Worm (Caenorhabditis elegans): Measurements from ENCODE around the gene cth-2.
A peak's percentile ranks its signal among the peaks of the same experiment; 100 is the strongest.

The cth-2 gene

ce11 chrII:7037659-7038342 lies 20.0 kb downstream of the cth-2 start, which contains the start of gene cin-4:
cin-4 (plus strand) TSS chrII:7038292.
- TF ChIP-seq aha-1 (tag) (no peak), fkh-10 (GFP tag; optimal IDR thresholded peaks at IDR 0.05) (no peak), unc-39 (tag; optimal IDR thresholded peaks at IDR 0.05) (no peak), ceh-62 (tag; optimal IDR thresholded peaks at IDR 0.05) (no peak), zip-2 (tag; optimal IDR thresholded peaks at IDR 0.05) (no peak), unc-130 (GFP tag; optimal IDR thresholded peaks at IDR 0.05) (peak; percentile 42), lin-38 (GFP tag; IDR thresholded peaks at IDR 0.05) (peak; percentile 54), Y48G9A.11 (GFP tag; IDR thresholded peaks at IDR 0.05) (peak; percentile 47; the same call in 1 of the 2 replicates), Y5F2A.4 (GFP tag; optimal IDR thresholded peaks at IDR 0.05) (no peak), mxl-2 (GFP tag; conservative IDR thresholded peaks at IDR 0.05) (no peak), lin-15B (tag; optimal IDR thresholded peaks at IDR 0.05) (no peak)

- TF ChIP-seq nhr-25 (tag; optimal IDR thresholded peaks at IDR 0.05; ENCODE audit: borderline replicate concordance, insufficient read depth) (no peak), jun-1 (tag; optimal IDR thresholded peaks at IDR 0.05) (no peak), Y105C5A.15 (GFP tag; IDR thresholded peaks at IDR 0.05) (no peak), daf-16 (GFP tag; optimal IDR thresholded peaks at IDR 0.05) (no peak), daf-16 (tag; optimal IDR thresholded peaks at IDR 0.05) (peak; percentile 69), ceh-28 (tag; optimal IDR thresholded peaks at IDR 0.05) (no peak), ceh-20 (GFP tag; IDR thresholded peaks at IDR 0.05) (no peak), nhr-41 (GFP tag; IDR thresholded peaks at IDR 0.05) (no peak), R02D3.7 (tag; optimal IDR thresholded peaks at IDR 0.05) (no peak), set-16 (GFP tag; IDR thresholded peaks at IDR 0.05) (no peak), unc-62 (GFP tag; optimal IDR thresholded peaks at IDR 0.05 in 1 of 2) (peak in 1 of 2 experiments; percentile 95), unc-62 (tag; optimal IDR thresholded peaks at IDR 0.05) (no peak), gei-8 (GFP tag; optimal IDR thresholded peaks at IDR 0.05) (no peak), aha-1 (tag) (peak; percentile 93), ceh-62 (tag; optimal IDR thresholded peaks at IDR 0.05) (no peak), daf-8 (GFP tag; IDR thresholded peaks at IDR 0.05) (no peak), cey-2 (tag; optimal IDR thresholded peaks at IDR 0.05; ENCODE audit: borderline replicate concordance, insufficient read depth) (no peak), hlh-11 (tag; optimal IDR thresholded peaks at IDR 0.05) (peak; percentile 63), rbr-2 (tag; optimal IDR thresholded peaks at IDR 0.05) (no peak), lim-7 (GFP tag; IDR thresholded peaks at IDR 0.05) (no peak), saeg-2 (GFP tag; IDR thresholded peaks at IDR 0.05) (no peak), egl-27 (tag; optimal IDR thresholded peaks at IDR 0.05) (no peak), zag-1 (tag; optimal IDR thresholded peaks at IDR 0.05) (no peak), snpc-4 (tag; optimal IDR thresholded peaks at IDR 0.05) (no peak), ztf-7 (tag; optimal IDR thresholded peaks at IDR 0.05) (no peak), mes-2 (tag; optimal IDR thresholded peaks at IDR 0.05; ENCODE audit: poor library complexity, severe bottlenecking) (no peak), skn-1 (tag; optimal IDR thresholded peaks at IDR 0.05) (no peak), ctbp-1 (GFP tag; IDR thresholded peaks at IDR 0.05) (no peak), nhr-28 (tag; optimal IDR thresholded peaks at IDR 0.05) (peak; percentile 62), dmd-8 (GFP tag; IDR thresholded peaks at IDR 0.05) (no peak), lin-15B (tag; optimal IDR thresholded peaks at IDR 0.05) (no peak), vab-7 (GFP tag; IDR thresholded peaks at IDR 0.05) (no peak), pqm-1 (tag; optimal IDR thresholded peaks at IDR 0.05) (peak; percentile 70), tag-97 (GFP tag; IDR thresholded peaks at IDR 0.05) (no peak), egl-43 (GFP tag; IDR thresholded peaks at IDR 0.05) (no peak), madf-5 (GFP tag; IDR thresholded peaks at IDR 0.05) (no peak), pha-4 (GFP tag; IDR thresholded peaks at IDR 0.05) (no peak), pha-4 (tag; optimal IDR thresholded peaks at IDR 0.05) (no peak), F49E8.2 (tag; optimal IDR thresholded peaks at IDR 0.05; ENCODE audit: borderline replicate concordance) (no peak), nhr-6 (tag; optimal IDR thresholded peaks at IDR 0.05) (no peak), T20F7.1 (GFP tag; optimal IDR thresholded peaks at IDR 0.05) (peak; percentile 52), ZK337.2 (GFP tag; IDR thresholded peaks at IDR 0.05) (no peak)
Measured at ce11 chrII:7031137-7031697, 26.5 kb downstream of the cth-2 start.

Data from whole organism, L4 larva.